Fruit fly (Drosophila melanogaster) whole organism, embryonic: ENCODE results near the gene CG32202.

Experiments used
- Atf6 ChIP-seq: fragments of 200-800 bp; sonication (Bioruptor generic); IDR thresholded peaks from 2 replicates; pipeline ENCODE4 v1.3.6; 2022; ENCODE audit warnings: missing biosample characterization, missing genetic modification characterization
- B-H1 ChIP-seq: fragments of 200-800 bp; sonication (Bioruptor generic); IDR thresholded peaks from 3 replicates; pipeline ENCODE4 v1.3.6; 2022; ENCODE audit warnings: missing biosample characterization, missing genetic modification characterization
- BtbVII ChIP-seq: fragments of 200-800 bp; sonication (Bioruptor generic); optimal IDR thresholded peaks from 3 replicates; lab custom pipeline; 2017; ENCODE audit warnings: missing biosample characterization, mild to moderate bottlenecking, missing genetic modification characterization
- Bteb2 ChIP-seq: fragments of 200-800 bp; sonication (Bioruptor generic); optimal IDR thresholded peaks from 2 replicates; lab custom pipeline; 2016; ENCODE audit warnings: missing biosample characterization, missing genetic modification characterization
- CG10267 ChIP-seq: fragments of 200-800 bp; sonication (Bioruptor generic); optimal IDR thresholded peaks from 2 replicates; lab custom pipeline; 2018; ENCODE audit warnings: missing biosample characterization, mild to moderate bottlenecking, missing genetic modification characterization, moderate library complexity
- CG10366 ChIP-seq: fragments of 200-800 bp; sonication (Bioruptor generic); IDR thresholded peaks from 2 replicates; pipeline ENCODE4 v1.3.6; 2022; ENCODE audit warnings: missing biosample characterization, missing genetic modification characterization
- CG12104 ChIP-seq: fragments of 200-800 bp; sonication (Bioruptor generic); optimal IDR thresholded peaks from 3 replicates; lab custom pipeline; 2016; ENCODE audit warnings: missing biosample characterization, missing genetic modification characterization
- CG12942 ChIP-seq: fragments of 200-800 bp; sonication (Bioruptor generic); optimal IDR thresholded peaks from 3 replicates; lab custom pipeline; 2016; ENCODE audit warnings: missing biosample characterization, missing genetic modification characterization
- CG13123 ChIP-seq: fragments of 200-800 bp; sonication (Bioruptor generic); optimal IDR thresholded peaks from 2 replicates; lab custom pipeline; 2016; ENCODE audit warnings: missing biosample characterization, missing genetic modification characterization
- CG15601 ChIP-seq: fragments of 200-800 bp; sonication (Bioruptor generic); optimal IDR thresholded peaks from 3 replicates; lab custom pipeline; 2019; ENCODE audit warnings: missing biosample characterization, mild to moderate bottlenecking, missing genetic modification characterization, moderate library complexity
- CG17385 ChIP-seq: fragments of 200-800 bp; sonication (Bioruptor generic); optimal IDR thresholded peaks from 3 replicates; lab custom pipeline; 2018; ENCODE audit warnings: missing biosample characterization, mild to moderate bottlenecking, missing genetic modification characterization
- CG18599 ChIP-seq: fragments of 200-800 bp; sonication (Bioruptor generic); optimal IDR thresholded peaks from 3 replicates; lab custom pipeline; 2017; ENCODE audit warnings: missing biosample characterization, missing genetic modification characterization, mild to moderate bottlenecking, moderate library complexity, missing genetic modification reagents
- CG18619 ChIP-seq: fragments of 200-800 bp; sonication (Bioruptor generic); optimal IDR thresholded peaks from 3 replicates; lab custom pipeline; 2017; ENCODE audit warnings: missing biosample characterization, mild to moderate bottlenecking, missing genetic modification characterization
- CG31441 ChIP-seq: fragments of 200-800 bp; sonication (Bioruptor generic); IDR thresholded peaks from 2 replicates; pipeline ENCODE4 v1.3.6; 2022; ENCODE audit warnings: missing biosample characterization, missing genetic modification characterization
- CG32772 ChIP-seq: fragments of 200-800 bp; sonication (Bioruptor generic); IDR thresholded peaks from 2 replicates; pipeline ENCODE4 v1.3.6; 2022; ENCODE audit warnings: missing biosample characterization, missing genetic modification characterization
- CG3407 ChIP-seq: fragments of 200-800 bp; sonication (Bioruptor generic); optimal IDR thresholded peaks from 2 replicates; lab custom pipeline; 2018; ENCODE audit warnings: missing biosample characterization, mild to moderate bottlenecking, missing genetic modification characterization
- CG34422 ChIP-seq: fragments of 200-800 bp; sonication (Bioruptor generic); IDR thresholded peaks from 3 replicates; pipeline ENCODE4 v1.3.6; 2022; ENCODE audit warnings: missing biosample characterization, missing genetic modification characterization
- CG3838 ChIP-seq: fragments of 200-800 bp; sonication (Bioruptor generic); optimal IDR thresholded peaks from 3 replicates; lab custom pipeline; 2016; ENCODE audit warnings: missing biosample characterization, missing genetic modification characterization
- CG3847 ChIP-seq: fragments of 200-800 bp; sonication (Bioruptor generic); IDR thresholded peaks from 2 replicates; pipeline ENCODE4 v1.3.6; 2022; ENCODE audit warnings: missing biosample characterization, missing genetic modification characterization
- CG4360 ChIP-seq: fragments of 200-800 bp; sonication (Bioruptor generic); IDR thresholded peaks from 2 replicates; pipeline ENCODE4 v1.3.6; 2022; ENCODE audit warnings: missing biosample characterization, missing genetic modification characterization
- CG7839 ChIP-seq: fragments of 200-800 bp; sonication (Bioruptor generic); optimal IDR thresholded peaks from 3 replicates; lab custom pipeline; 2018; ENCODE audit warnings: missing biosample characterization, mild to moderate bottlenecking, missing genetic modification characterization, moderate library complexity
- CG7928 ChIP-seq: fragments of 200-800 bp; sonication (Bioruptor generic); optimal IDR thresholded peaks from 2 replicates; lab custom pipeline; 2017; ENCODE audit warnings: missing biosample characterization, mild to moderate bottlenecking, missing genetic modification characterization
- CG8944 ChIP-seq: fragments of 200-800 bp; sonication (Bioruptor generic); optimal IDR thresholded peaks from 3 replicates; lab custom pipeline; 2016; ENCODE audit warnings: missing biosample characterization, missing genetic modification characterization
- CG9876 ChIP-seq: fragments of 200-800 bp; sonication (Bioruptor generic); optimal IDR thresholded peaks from 2 replicates; lab custom pipeline; 2016; ENCODE audit warnings: missing biosample characterization, missing genetic modification characterization
- D19A ChIP-seq: fragments of 200-800 bp; optimal IDR thresholded peaks from 3 replicates; lab custom pipeline; 2019; ENCODE audit warnings: missing biosample characterization, mild to moderate bottlenecking, missing genetic modification characterization, moderate library complexity
- Dfd ChIP-seq, 2 experiments: fragments of >200 bp; optimal IDR thresholded peaks; 2 replicates each; lab custom pipeline; 2017; ENCODE audit warnings: missing biosample characterization in 2 of 2, missing genetic modification characterization in 2 of 2
- Ets97D ChIP-seq: fragments of 200-800 bp; sonication (Bioruptor generic); optimal IDR thresholded peaks from 3 replicates; lab custom pipeline; 2016; ENCODE audit warnings: missing biosample characterization, missing genetic modification characterization
- NfI ChIP-seq: fragments of 200-800 bp; sonication (Bioruptor generic); optimal IDR thresholded peaks from 3 replicates; lab custom pipeline; 2018; ENCODE audit warnings: missing biosample characterization, mild to moderate bottlenecking, missing genetic modification characterization, moderate library complexity
- Pdp1 ChIP-seq, 2 experiments: fragments of 200-800 bp; sonication (Bioruptor generic); optimal IDR thresholded peaks; 3 replicates each; lab custom pipeline; 2016; ENCODE audit warnings: missing biosample characterization in 2 of 2, missing genetic modification characterization in 2 of 2, mild to moderate bottlenecking in 1 of 2, moderate library complexity in 1 of 2
- Rx ChIP-seq: fragments of 200-800 bp; sonication (Bioruptor generic); IDR thresholded peaks from 2 replicates; pipeline ENCODE4 v1.3.6; 2022; ENCODE audit warnings: missing biosample characterization, missing genetic modification characterization
- ab ChIP-seq: fragments of 200-800 bp; sonication (Bioruptor generic); optimal IDR thresholded peaks from 2 replicates; lab custom pipeline; 2016; ENCODE audit warnings: missing biosample characterization, missing genetic modification characterization
- ase ChIP-seq: fragments of 200-800 bp; sonication (Bioruptor generic); IDR thresholded peaks from 3 replicates; pipeline ENCODE4 v1.3.6; 2022; ENCODE audit warnings: missing biosample characterization, missing genetic modification characterization
- caup ChIP-seq: fragments of 200-800 bp; sonication (Bioruptor generic); optimal IDR thresholded peaks from 3 replicates; lab custom pipeline; 2017; ENCODE audit warnings: missing biosample characterization, mild to moderate bottlenecking, missing genetic modification characterization, moderate library complexity; ENCODE audit not compliant: severe bottlenecking
- crp ChIP-seq, 2 experiments: fragments of 200-800 bp; sonication (Bioruptor generic); optimal IDR thresholded peaks; 2 replicates in 1 of 2; 3 replicates in 1 of 2; lab custom pipeline; 2017; ENCODE audit warnings: missing biosample characterization in 2 of 2, missing genetic modification characterization in 2 of 2, mild to moderate bottlenecking in 1 of 2, moderate library complexity in 1 of 2
- dpn ChIP-seq, 2 experiments: fragments of 200-800 bp; sonication (Bioruptor generic); optimal IDR thresholded peaks; 3 replicates each; lab custom pipeline; 2016; ENCODE audit warnings: missing biosample characterization in 2 of 2, missing genetic modification characterization in 2 of 2
- ewg ChIP-seq: fragments of 200-800 bp; sonication (Bioruptor generic); optimal IDR thresholded peaks from 3 replicates; lab custom pipeline; 2017; ENCODE audit warnings: mild to moderate bottlenecking, missing biosample characterization, missing genetic modification reagents, missing genetic modification characterization
- exex ChIP-seq: fragments of 200-800 bp; sonication (Bioruptor generic); optimal IDR thresholded peaks from 4 replicates; lab custom pipeline; 2018; ENCODE audit warnings: missing biosample characterization, mild to moderate bottlenecking, missing genetic modification characterization, moderate library complexity
- fd96Cb ChIP-seq: fragments of 200-800 bp; sonication (Bioruptor generic); optimal IDR thresholded peaks from 2 replicates; lab custom pipeline; 2018; ENCODE audit warnings: missing biosample characterization, mild to moderate bottlenecking, missing genetic modification characterization, moderate library complexity
- fru ChIP-seq: fragments of >200 bp; optimal IDR thresholded peaks from 2 replicates; lab custom pipeline; 2017
- jing ChIP-seq: fragments of 200-800 bp; sonication (Bioruptor generic); optimal IDR thresholded peaks from 2 replicates; lab custom pipeline; 2018; ENCODE audit warnings: missing biosample characterization, mild to moderate bottlenecking, missing genetic modification characterization
- klu ChIP-seq: fragments of 200-800 bp; sonication (Bioruptor generic); IDR thresholded peaks from 2 replicates; pipeline ENCODE4 v1.3.6; 2022; ENCODE audit warnings: missing biosample characterization, missing genetic modification characterization
- lab ChIP-seq: fragments of 200-800 bp; sonication (Bioruptor generic); optimal IDR thresholded peaks from 3 replicates; lab custom pipeline; 2017; ENCODE audit warnings: missing biosample characterization, missing genetic modification characterization, mild to moderate bottlenecking, moderate library complexity, missing genetic modification reagents
- nom ChIP-seq: fragments of 200-800 bp; sonication (Bioruptor generic); optimal IDR thresholded peaks from 2 replicates; lab custom pipeline; 2017; ENCODE audit warnings: missing biosample characterization, missing genetic modification characterization, mild to moderate bottlenecking, moderate library complexity, missing genetic modification reagents
- onecut ChIP-seq: fragments of 200-800 bp; sonication (Bioruptor generic); IDR thresholded peaks from 2 replicates; pipeline ENCODE4 v1.3.6; 2022; ENCODE audit warnings: missing biosample characterization, missing genetic modification characterization
- pzg ChIP-seq: fragments of 200-800 bp; sonication (Bioruptor generic); optimal IDR thresholded peaks from 3 replicates; lab custom pipeline; 2018; ENCODE audit warnings: missing biosample characterization, mild to moderate bottlenecking, missing genetic modification characterization, moderate library complexity
- sc ChIP-seq, 3 experiments: fragments of >200 bp in 2 of 3; fragments of 200-800 bp in 1 of 3; sonication (Bioruptor generic) in 1 of 3; optimal IDR thresholded peaks; 2 replicates in 2 of 3; 3 replicates in 1 of 3; lab custom pipeline; 2017; ENCODE audit warnings: mild to moderate bottlenecking in 1 of 3, missing biosample characterization in 1 of 3, missing genetic modification characterization in 1 of 3, missing genetic modification reagents in 1 of 3
- sens-2 ChIP-seq: fragments of 200-800 bp; sonication (Bioruptor generic); IDR thresholded peaks from 2 replicates; pipeline ENCODE4 v1.3.6; 2022; ENCODE audit warnings: missing biosample characterization, missing genetic modification characterization
- zen ChIP-seq: fragments of 200-800 bp; sonication (Bioruptor generic); optimal IDR thresholded peaks from 3 replicates; lab custom pipeline; 2018; ENCODE audit warnings: missing biosample characterization, mild to moderate bottlenecking, missing genetic modification characterization, moderate library complexity

Gene CG32202

DNA sequence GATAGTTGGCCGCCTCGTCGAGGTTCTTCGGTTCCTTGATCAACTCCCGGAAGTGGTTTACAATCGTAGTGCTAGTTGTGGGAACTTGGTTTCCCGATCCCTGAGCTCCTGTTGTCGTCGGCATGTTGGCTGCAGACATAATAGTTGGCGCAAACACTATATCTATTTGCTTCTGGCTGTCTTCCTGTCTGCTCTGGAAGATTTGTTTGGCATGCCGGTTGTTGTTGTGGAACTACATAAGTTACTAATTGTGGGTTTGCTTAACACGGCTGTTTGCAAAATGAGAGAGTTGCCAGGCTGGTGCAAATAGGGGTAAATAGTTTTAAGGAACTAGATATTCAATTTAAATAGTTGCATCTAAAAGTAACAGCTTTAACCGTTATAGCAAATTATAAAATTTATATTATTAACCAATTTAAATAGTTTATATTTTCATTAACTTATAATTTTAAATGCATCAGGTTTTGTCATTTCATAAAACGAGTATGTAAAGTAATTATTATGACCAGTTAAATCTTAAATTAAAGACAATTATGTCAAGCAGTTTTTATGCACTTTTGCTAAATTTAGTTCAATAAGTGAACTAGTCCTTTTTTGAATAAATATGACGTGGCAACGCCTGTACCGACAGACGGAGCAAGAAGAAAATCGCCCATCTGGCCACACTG, at the start of gene CG32202, which contains the start of gene Sgf11:
Gene CG32202 (plus strand): TSS at position 635 of the 668 bp plus-strand sequence.
Gene Sgf11 (minus strand): TSS at position 287 of the 668 bp plus-strand sequence.
- TF ChIP-seq dpn (GFP tag; optimal IDR thresholded peaks at IDR 0.05; lab: Kevin White, UChicago) (peak; percentile 29 to 71), Ets97D (GFP tag; lab: Kevin White, UChicago) (peak; percentile 46), CG12942 (peak; percentile 72), CG15601 (tag; lab: Kevin White, UChicago) (peak; percentile 72), B-H1 (GFP tag; lab: Robert Waterston, UW) (peak; percentile 30; the same call in 1 of the 3 replicates), ewg (GFP tag; lab: Kevin White, UChicago) (peak; percentile 11), Pdp1 (GFP tag; optimal IDR thresholded peaks at IDR 0.05; lab: Kevin White, UChicago) (peak in 1 of 2 experiments; percentile 35), CG3407 (GFP tag; lab: Kevin White, UChicago) (peak; percentile 54), sc (optimal IDR thresholded peaks at IDR 0.05; lab: Kevin White, UChicago) (no peak), sc (GFP tag; optimal IDR thresholded peaks at IDR 0.05; lab: Kevin White, UChicago) (peak; percentile 56), fd96Cb (peak; percentile 46), BtbVII (GFP tag; lab: Kevin White, UChicago) (no peak), Dfd (GFP tag; optimal IDR thresholded peaks at IDR 0.05; lab: Kevin White, UChicago) (no peak), CG13123 (GFP tag; lab: Kevin White, UChicago) (peak; percentile 19), sens-2 (GFP tag; lab: Robert Waterston, UW) (no peak), CG17385 (GFP tag; lab: Kevin White, UChicago) (peak; percentile 52), ab (GFP tag; lab: Kevin White, UChicago) (no peak), caup (GFP tag; lab: Kevin White, UChicago) (peak; percentile 42), Bteb2 (GFP tag; lab: Kevin White, UChicago) (peak; percentile 21), D19A (tag; lab: Kevin White, UChicago) (peak; percentile 46), crp (GFP tag; optimal IDR thresholded peaks at IDR 0.05; lab: Kevin White, UChicago) (peak in 1 of 2 experiments; percentile 55), nom (GFP tag; lab: Kevin White, UChicago) (no peak), lab (GFP tag; lab: Kevin White, UChicago) (no peak), fru (no peak), CG12104 (peak; percentile 46), CG32772 (GFP tag; lab: Robert Waterston, UW) (peak; percentile 62), Atf6 (GFP tag; lab: Robert Waterston, UW) (peak; percentile 56), CG34422 (GFP tag; lab: Robert Waterston, UW) (peak; percentile 47; the same call in 1 of the 3 replicates), CG8944 (peak; percentile 5), exex (tag; lab: Kevin White, UChicago) (peak; percentile 37), CG18599 (GFP tag; lab: Kevin White, UChicago) (peak; percentile 56), CG31441 (GFP tag; lab: Robert Waterston, UW) (peak; percentile 76), CG7928 (GFP tag; lab: Kevin White, UChicago) (no peak), ase (peak; percentile 42; the same call in 1 of the 3 replicates), CG10267 (tag; lab: Kevin White, UChicago) (peak; percentile 75), pzg (GFP tag; lab: Kevin White, UChicago) (peak; percentile 54), Rx (GFP tag; lab: Robert Waterston, UW) (no peak), CG3838 (GFP tag; lab: Kevin White, UChicago) (no peak), CG4360 (GFP tag; lab: Robert Waterston, UW) (peak; percentile 61), CG7839 (tag; lab: Kevin White, UChicago) (peak; percentile 79), CG18619 (GFP tag; lab: Kevin White, UChicago) (peak; percentile 63), klu (no peak), onecut (GFP tag; lab: Robert Waterston, UW) (0 out of 2 replicates have a peak, but pooled peaks have one; percentile 18), zen (tag; lab: Kevin White, UChicago) (peak; percentile 51), CG3847 (GFP tag; lab: Robert Waterston, UW) (peak; percentile 58), CG9876 (GFP tag; lab: Kevin White, UChicago) (no peak), NfI (GFP tag; lab: Kevin White, UChicago) (peak; percentile 58), jing (no peak), CG10366 (GFP tag; lab: Robert Waterston, UW) (peak; percentile 45; the same call in 1 of the 2 replicates)
